Fruit fly (Drosophila melanogaster): Measurements from ENCODE around the gene CG42371.

- TF ChIP-seq en (GFP tag; optimal IDR thresholded peaks at IDR 0.05), result no peak
- no peak for TF ChIP-seq bcd (GFP tag; optimal IDR thresholded peaks at IDR 0.05)
- TF ChIP-seq Taf1 (GFP tag; IDR thresholded peaks at IDR 0.05), result no peak
- TF ChIP-seq Sin3A (optimal IDR thresholded peaks at IDR 0.05), result peak; percentile 22
Measured at dm6 chr2L:2220573-2221332, 3.7 kb upstream of the CG42371 start, which contains the start of gene papi.

Data from whole organism, embryonic.